Fruit fly (Drosophila melanogaster) whole organism, prepupa: Measurements from ENCODE around the gene CG5968.

Source experiments
- Blimp-1 ChIP-seq: fragments of 200-800 bp; sonication (Bioruptor generic); optimal IDR thresholded peaks from 3 replicates; lab custom pipeline; 2017; ENCODE audit warnings: missing biosample characterization, missing genetic modification characterization, mild to moderate bottlenecking, moderate library complexity, missing genetic modification reagents
- CG10631 ChIP-seq: fragments of 200-800 bp; sonication (Bioruptor generic); optimal IDR thresholded peaks from 2 replicates; lab custom pipeline; 2016; ENCODE audit warnings: missing biosample characterization, missing genetic modification characterization
- CG10669 ChIP-seq: fragments of 200-800 bp; sonication (Bioruptor generic); optimal IDR thresholded peaks from 3 replicates; lab custom pipeline; 2018; ENCODE audit warnings: missing biosample characterization, mild to moderate bottlenecking, missing genetic modification characterization, moderate library complexity
- CG11294 ChIP-seq: fragments of 200-800 bp; sonication (Bioruptor generic); IDR thresholded peaks from 2 replicates; pipeline ENCODE4 v1.3.6; 2022; ENCODE audit warnings: missing biosample characterization, missing genetic modification characterization
- CG11762 ChIP-seq: fragments of 200-800 bp; sonication (Bioruptor generic); optimal IDR thresholded peaks from 3 replicates; lab custom pipeline; 2016; ENCODE audit warnings: missing biosample characterization, missing genetic modification characterization; ENCODE audit not compliant: insufficient read depth
- CG11902 ChIP-seq: fragments of 200-800 bp; sonication (Bioruptor generic); optimal IDR thresholded peaks from 3 replicates; lab custom pipeline; 2016; ENCODE audit warnings: missing biosample characterization, missing genetic modification characterization
- CG15336 ChIP-seq: fragments of 200-800 bp; sonication (Bioruptor generic); IDR thresholded peaks from 2 replicates; pipeline ENCODE4 v1.3.6; 2022; ENCODE audit warnings: missing biosample characterization, missing genetic modification characterization
- CG1621 ChIP-seq: fragments of 200-800 bp; sonication (Bioruptor generic); optimal IDR thresholded peaks from 3 replicates; lab custom pipeline; 2018; ENCODE audit warnings: missing biosample characterization, mild to moderate bottlenecking, missing genetic modification characterization
- CG16779 ChIP-seq: fragments of 200-800 bp; sonication (Bioruptor generic); optimal IDR thresholded peaks from 3 replicates; lab custom pipeline; 2017; ENCODE audit warnings: missing biosample characterization, mild to moderate bottlenecking, missing genetic modification characterization
- CG3032 ChIP-seq: fragments of 200-800 bp; optimal IDR thresholded peaks from 2 replicates; lab custom pipeline; 2019; ENCODE audit warnings: missing biosample characterization, mild to moderate bottlenecking, missing genetic modification characterization, moderate library complexity
- CG31627 ChIP-seq: fragments of 200-800 bp; sonication (Bioruptor generic); optimal IDR thresholded peaks from 3 replicates; lab custom pipeline; 2016; ENCODE audit warnings: missing biosample characterization, missing genetic modification characterization
- CG32006 ChIP-seq: fragments of 200-800 bp; sonication (Bioruptor generic); optimal IDR thresholded peaks from 3 replicates; lab custom pipeline; 2017; ENCODE audit warnings: missing biosample characterization, mild to moderate bottlenecking, missing genetic modification characterization
- CG34406 ChIP-seq: fragments of 200-800 bp; sonication (Bioruptor generic); optimal IDR thresholded peaks from 3 replicates; lab custom pipeline; 2016; ENCODE audit warnings: missing biosample characterization, missing genetic modification characterization
- CG3919 ChIP-seq: fragments of 200-800 bp; sonication (Bioruptor generic); optimal IDR thresholded peaks from 3 replicates; lab custom pipeline; 2016; ENCODE audit warnings: missing biosample characterization, missing genetic modification characterization
- CG4318 ChIP-seq: fragments of 200-800 bp; sonication (Bioruptor generic); optimal IDR thresholded peaks from 3 replicates; lab custom pipeline; 2017; ENCODE audit warnings: missing biosample characterization, mild to moderate bottlenecking, missing genetic modification characterization
- CG6163 ChIP-seq: fragments of 200-800 bp; sonication (Bioruptor generic); IDR thresholded peaks from 3 replicates; pipeline ENCODE4 v1.3.6; 2022; ENCODE audit warnings: missing biosample characterization, missing genetic modification characterization
- CG6276 ChIP-seq: fragments of 200-800 bp; sonication (Bioruptor generic); optimal IDR thresholded peaks from 2 replicates; lab custom pipeline; 2017; ENCODE audit warnings: missing biosample characterization, mild to moderate bottlenecking, missing genetic modification characterization
- CG6792 ChIP-seq: fragments of 200-800 bp; sonication (Bioruptor generic); optimal IDR thresholded peaks from 3 replicates; lab custom pipeline; 2016; ENCODE audit warnings: missing biosample characterization, missing genetic modification characterization
- CG6808 ChIP-seq: fragments of 200-800 bp; sonication (Bioruptor generic); optimal IDR thresholded peaks from 3 replicates; lab custom pipeline; 2017; ENCODE audit warnings: missing biosample characterization, missing genetic modification characterization, mild to moderate bottlenecking, moderate library complexity, missing genetic modification reagents
- CG6854 ChIP-seq: fragments of 200-800 bp; sonication (Bioruptor generic); optimal IDR thresholded peaks from 2 replicates; lab custom pipeline; 2017; ENCODE audit warnings: missing biosample characterization, mild to moderate bottlenecking, missing genetic modification characterization
- CG7368 ChIP-seq: fragments of 200-800 bp; sonication (Bioruptor generic); optimal IDR thresholded peaks from 3 replicates; lab custom pipeline; 2016; ENCODE audit warnings: missing biosample characterization, missing genetic modification characterization
- CG8119 ChIP-seq: fragments of 200-800 bp; sonication (Bioruptor generic); IDR thresholded peaks from 3 replicates; pipeline ENCODE4 v1.3.6; 2022; ENCODE audit warnings: missing biosample characterization, missing genetic modification characterization
- CG8319 ChIP-seq: fragments of 200-800 bp; sonication (Bioruptor generic); optimal IDR thresholded peaks from 3 replicates; lab custom pipeline; 2016; ENCODE audit warnings: missing biosample characterization, missing genetic modification characterization
- CG9139 ChIP-seq: fragments of 200-800 bp; sonication (Bioruptor generic); optimal IDR thresholded peaks from 3 replicates; lab custom pipeline; 2017; ENCODE audit warnings: missing biosample characterization, mild to moderate bottlenecking, missing genetic modification characterization
- Eip75B ChIP-seq: fragments of 200-800 bp; sonication (Bioruptor generic); optimal IDR thresholded peaks from 3 replicates; lab custom pipeline; 2016; ENCODE audit warnings: missing biosample characterization, missing genetic modification characterization
- Eip78C ChIP-seq: fragments of 200-800 bp; sonication (Bioruptor generic); peaks from one replicate; lab custom pipeline; 2016; ENCODE audit warnings: missing biosample characterization, missing genetic modification characterization
- Ets21C ChIP-seq: fragments of 200-800 bp; sonication (Bioruptor generic); optimal IDR thresholded peaks from 3 replicates; lab custom pipeline; 2016; ENCODE audit warnings: missing biosample characterization, missing genetic modification characterization
- Ets96B ChIP-seq: fragments of 200-800 bp; optimal IDR thresholded peaks from 2 replicates; lab custom pipeline; 2019; ENCODE audit warnings: missing biosample characterization, mild to moderate bottlenecking, missing genetic modification characterization, moderate library complexity
- Gug ChIP-seq: fragments of 200-800 bp; sonication (Bioruptor generic); IDR thresholded peaks from 2 replicates; pipeline ENCODE4 v1.3.6; 2022; ENCODE audit warnings: missing biosample characterization, missing genetic modification characterization
- Hr39 ChIP-seq: fragments of 200-800 bp; sonication (Bioruptor generic); optimal IDR thresholded peaks from 2 replicates; lab custom pipeline; 2016; ENCODE audit warnings: missing biosample characterization, missing genetic modification characterization
- Hr4 ChIP-seq: fragments of 200-800 bp; sonication (Bioruptor generic); optimal IDR thresholded peaks from 3 replicates; lab custom pipeline; 2016; ENCODE audit warnings: missing biosample characterization, missing genetic modification characterization
- Lpt ChIP-seq: fragments of 200-800 bp; sonication (Bioruptor generic); optimal IDR thresholded peaks from 3 replicates; lab custom pipeline; 2016; ENCODE audit warnings: missing biosample characterization, missing genetic modification characterization
- Met ChIP-seq: fragments of 200-800 bp; sonication (Bioruptor generic); optimal IDR thresholded peaks from 3 replicates; lab custom pipeline; 2016; ENCODE audit warnings: missing biosample characterization, missing genetic modification characterization
- OdsH ChIP-seq: fragments of 200-800 bp; sonication (Bioruptor generic); optimal IDR thresholded peaks from 3 replicates; lab custom pipeline; 2016; ENCODE audit warnings: missing biosample characterization, missing genetic modification characterization
- Smox ChIP-seq: fragments of 200-800 bp; sonication (Bioruptor generic); optimal IDR thresholded peaks from 3 replicates; lab custom pipeline; 2016; ENCODE audit warnings: missing biosample characterization, missing genetic modification characterization
- Sox102F ChIP-seq: fragments of 200-800 bp; sonication (Bioruptor generic); optimal IDR thresholded peaks from 2 replicates; lab custom pipeline; 2016; ENCODE audit warnings: missing biosample characterization, mild to moderate bottlenecking, missing genetic modification characterization
- Sox14 ChIP-seq: fragments of 200-800 bp; sonication (Bioruptor generic); optimal IDR thresholded peaks from 3 replicates; lab custom pipeline; 2016; ENCODE audit warnings: missing biosample characterization, missing genetic modification characterization
- Sox15 ChIP-seq: fragments of 200-800 bp; sonication (Bioruptor generic); optimal IDR thresholded peaks from 3 replicates; lab custom pipeline; 2016; ENCODE audit warnings: missing biosample characterization, missing genetic modification characterization
- achi ChIP-seq: fragments of 200-800 bp; sonication (Bioruptor generic); optimal IDR thresholded peaks from 3 replicates; lab custom pipeline; 2016; ENCODE audit warnings: missing biosample characterization, missing genetic modification characterization
- acj6 ChIP-seq: fragments of 200-800 bp; sonication (Bioruptor generic); optimal IDR thresholded peaks from 3 replicates; lab custom pipeline; 2016; ENCODE audit warnings: missing biosample characterization, missing genetic modification characterization
- dac ChIP-seq: fragments of 200-800 bp; sonication (Bioruptor generic); optimal IDR thresholded peaks from 2 replicates; lab custom pipeline; 2017; ENCODE audit warnings: missing biosample characterization, mild to moderate bottlenecking, missing genetic modification characterization
- dsx ChIP-seq: fragments of 200-800 bp; optimal IDR thresholded peaks from 3 replicates; lab custom pipeline; 2019; ENCODE audit warnings: missing biosample characterization, mild to moderate bottlenecking, missing genetic modification characterization, moderate library complexity; ENCODE audit not compliant: poor library complexity, severe bottlenecking
- eg ChIP-seq: fragments of 200-800 bp; sonication (Bioruptor generic); IDR thresholded peaks from 3 replicates; pipeline ENCODE4 v1.3.6; 2022; ENCODE audit warnings: missing biosample characterization, missing genetic modification characterization
- esn ChIP-seq: fragments of 200-800 bp; sonication (Bioruptor generic); optimal IDR thresholded peaks from 2 replicates; lab custom pipeline; 2016; ENCODE audit warnings: missing biosample characterization, mild to moderate bottlenecking, missing genetic modification characterization, moderate library complexity
- fd59A ChIP-seq: fragments of 200-800 bp; sonication (Bioruptor generic); optimal IDR thresholded peaks from 2 replicates; lab custom pipeline; 2017; ENCODE audit warnings: missing biosample characterization, mild to moderate bottlenecking, missing genetic modification characterization, missing genetic modification reagents
- salr ChIP-seq, 2 experiments: fragments of 200-800 bp; sonication (Bioruptor generic); optimal IDR thresholded peaks; 3 replicates each; lab custom pipeline; 2016 to 2018; ENCODE audit warnings: missing biosample characterization in 2 of 2, missing genetic modification characterization in 2 of 2, mild to moderate bottlenecking in 1 of 2
- spab ChIP-seq: fragments of 200-800 bp; sonication (Bioruptor generic); optimal IDR thresholded peaks from 2 replicates; lab custom pipeline; 2017; ENCODE audit warnings: missing biosample characterization, mild to moderate bottlenecking, missing genetic modification characterization, missing genetic modification reagents
- ss ChIP-seq, 2 experiments: fragments of 200-800 bp; sonication (Bioruptor generic); optimal IDR thresholded peaks; 2 replicates in 1 of 2; 3 replicates in 1 of 2; lab custom pipeline; 2017 to 2018; ENCODE audit warnings: mild to moderate bottlenecking in 2 of 2, missing biosample characterization in 2 of 2, missing genetic modification characterization in 2 of 2, moderate library complexity in 1 of 2
- svp ChIP-seq: fragments of 200-800 bp; sonication (Bioruptor generic); peaks from one replicate; lab custom pipeline; 2016; ENCODE audit warnings: missing biosample characterization, missing genetic modification characterization
- topi ChIP-seq: fragments of 200-800 bp; sonication (Bioruptor generic); optimal IDR thresholded peaks from 3 replicates; lab custom pipeline; 2016; ENCODE audit warnings: missing biosample characterization, missing genetic modification characterization
- vri ChIP-seq: fragments of 200-800 bp; sonication (Bioruptor generic); optimal IDR thresholded peaks from 3 replicates; lab custom pipeline; 2016; ENCODE audit warnings: missing biosample characterization, mild to moderate bottlenecking, missing genetic modification characterization

Gene CG5968

dm6 chr2L:16587654-16588348 is 38.0 kb upstream of the CG5968 start:
- TF ChIP-seq CG31627 (GFP tag; lab: Kevin White, UChicago) (no peak), topi (GFP tag; lab: Kevin White, UChicago) (peak; percentile 4), CG8319 (GFP tag; lab: Kevin White, UChicago) (no peak), CG6276 (peak; percentile 58), CG6163 (GFP tag; lab: Robert Waterston, UW) (peak; percentile 91), eg (GFP tag; lab: Robert Waterston, UW) (peak; percentile 77), CG9139 (GFP tag; lab: Kevin White, UChicago) (peak; percentile 69), achi (peak; percentile 34), CG16779 (peak; percentile 65), Smox (GFP tag; lab: Kevin White, UChicago) (no peak), Blimp-1 (GFP tag; lab: Kevin White, UChicago) (peak; percentile 56), Met (GFP tag; lab: Kevin White, UChicago) (peak; percentile 48), Eip78C (GFP tag; lab: Kevin White, UChicago) (peak; percentile 70), salr (GFP tag; optimal IDR thresholded peaks at IDR 0.05; lab: Kevin White, UChicago) (peak in 1 of 2 experiments; percentile 35), CG11294 (GFP tag; lab: Robert Waterston, UW) (peak; percentile 24; the same call in 1 of the 2 replicates), Hr4 (peak; percentile 16), Gug (GFP tag; lab: Robert Waterston, UW) (no peak), esn (peak; percentile 21), acj6 (peak; percentile 4), Sox14 (GFP tag; lab: Kevin White, UChicago) (peak; percentile 37), CG11902 (GFP tag; lab: Kevin White, UChicago) (no peak), CG15336 (GFP tag; lab: Robert Waterston, UW) (peak; percentile 75), CG11762 (peak; percentile 18), CG4318 (GFP tag; lab: Kevin White, UChicago) (no peak), svp (GFP tag; lab: Kevin White, UChicago) (peak; percentile 65), CG34406 (GFP tag; lab: Kevin White, UChicago) (peak; percentile 55), ss (GFP tag; optimal IDR thresholded peaks at IDR 0.05; lab: Kevin White, UChicago) (peak; percentile 73 to 76), spab (GFP tag; lab: Kevin White, UChicago) (peak; percentile 34), Ets96B (no peak), CG6854 (GFP tag; lab: Kevin White, UChicago) (no peak), CG8119 (peak; percentile 81), Sox15 (GFP tag; lab: Kevin White, UChicago) (no peak), CG6792 (GFP tag; lab: Kevin White, UChicago) (peak; percentile 21), dsx (peak; percentile 34), dac (GFP tag; lab: Kevin White, UChicago) (no peak), OdsH (no peak), CG3032 (tag; lab: Kevin White, UChicago) (no peak), Ets21C (GFP tag; lab: Kevin White, UChicago) (no peak), Sox102F (GFP tag; lab: Kevin White, UChicago) (peak; percentile 68), CG10631 (no peak), CG10669 (GFP tag; lab: Kevin White, UChicago) (peak; percentile 53), vri (GFP tag; lab: Kevin White, UChicago) (peak; percentile 43), CG3919 (GFP tag; lab: Kevin White, UChicago) (peak; percentile 41), Eip75B (GFP tag; lab: Kevin White, UChicago) (peak; percentile 80), Hr39 (GFP tag; lab: Kevin White, UChicago) (no peak), CG7368 (GFP tag; lab: Kevin White, UChicago) (no peak), CG32006 (GFP tag; lab: Kevin White, UChicago) (no peak), fd59A (peak; percentile 6), CG1621 (peak; percentile 96), Lpt (peak; percentile 83), CG6808 (GFP tag; lab: Kevin White, UChicago) (peak; percentile 70)
